Worm (Caenorhabditis elegans): Measurements from ENCODE around the gene C05C12.5.

The C05C12.5 gene

ce11 chrIV:11212978-11213377 is 48.0 kb downstream of the C05C12.5 start:
- TF ChIP-seq tbx-8 (GFP tag; optimal IDR thresholded peaks at IDR 0.05) (no peak), drap-1 (GFP tag; optimal IDR thresholded peaks at IDR 0.05) (no peak), snpc-4 (tag; optimal IDR thresholded peaks at IDR 0.05) (no peak), unc-39 (tag; optimal IDR thresholded peaks at IDR 0.05) (no peak), nhr-28 (tag; optimal IDR thresholded peaks at IDR 0.05) (no peak), M03D4.4 (tag; optimal IDR thresholded peaks at IDR 0.05) (no peak), nhr-237 (tag; optimal IDR thresholded peaks at IDR 0.05) (no peak)

ce11 chrIV:11211547-11211946 is 49.4 kb downstream of the C05C12.5 start:
- TF ChIP-seq ztf-11 (tag; optimal IDR thresholded peaks at IDR 0.05) (no peak), ham-2 (GFP tag; optimal IDR thresholded peaks at IDR 0.05) (peak; percentile 84), elt-1 (tag; optimal IDR thresholded peaks at IDR 0.05; ENCODE audit: borderline replicate concordance, insufficient read depth) (peak; percentile 94), mab-5 (tag; optimal IDR thresholded peaks at IDR 0.05) (no peak), cnd-1 (tag; optimal IDR thresholded peaks at IDR 0.05) (no peak), ceh-43 (GFP tag; optimal IDR thresholded peaks at IDR 0.05) (no peak)

ce11 chrIV:11210781-11211256 is 50.2 kb downstream of the C05C12.5 start, which contains the start of gene adk-1:
Gene adk-1 (minus strand): TSS chrIV:11210831.
- TF ChIP-seq nhr-12 (tag; optimal IDR thresholded peaks at IDR 0.05) (no peak), ham-2 (GFP tag; optimal IDR thresholded peaks at IDR 0.05) (no peak), lsy-2 (tag; optimal IDR thresholded peaks at IDR 0.05) (no peak), bed-3 (GFP tag; optimal IDR thresholded peaks at IDR 0.05) (no peak), flh-1 (GFP tag; optimal IDR thresholded peaks at IDR 0.05) (no peak), mls-2 (tag; optimal IDR thresholded peaks at IDR 0.05) (no peak), elt-1 (tag; optimal IDR thresholded peaks at IDR 0.05; ENCODE audit: borderline replicate concordance, insufficient read depth) (no peak), zip-8 (tag; optimal IDR thresholded peaks at IDR 0.05) (no peak), unc-62 (GFP tag; optimal IDR thresholded peaks at IDR 0.05) (no peak), sem-2 (GFP tag; optimal IDR thresholded peaks at IDR 0.05) (no peak), tbx-8 (GFP tag; optimal IDR thresholded peaks at IDR 0.05) (no peak), M03D4.4 (tag; optimal IDR thresholded peaks at IDR 0.05) (no peak), lin-13 (tag; optimal IDR thresholded peaks at IDR 0.05) (no peak), hlh-1 (tag; optimal IDR thresholded peaks at IDR 0.05) (no peak), ceh-43 (GFP tag; optimal IDR thresholded peaks at IDR 0.05) (no peak), ceh-39 (tag; optimal IDR thresholded peaks at IDR 0.05) (no peak), pha-4 (tag; optimal IDR thresholded peaks at IDR 0.05) (no peak), nhr-76 (tag; optimal IDR thresholded peaks at IDR 0.05) (no peak)
